Fruit fly (Drosophila melanogaster): ENCODE results near the gene CG11698.

- TF ChIP-seq CG8478 (optimal IDR thresholded peaks at IDR 0.05) (peak; percentile 58), psq (optimal IDR thresholded peaks at IDR 0.05) (no peak)
Observed at dm6 chr3R:8333768-8334470, 21.9 kb downstream of the CG11698 start, which contains the start of gene Poxm.
